Fruit fly (Drosophila melanogaster): Measurements from ENCODE around the gene plh.

- TF ChIP-seq Oli (tag; optimal IDR thresholded peaks at IDR 0.05) (no peak), CG6854 (GFP tag; optimal IDR thresholded peaks at IDR 0.05) (no peak), CG4707 (GFP tag; optimal IDR thresholded peaks at IDR 0.05) (no peak), Lim3 (GFP tag; IDR thresholded peaks at IDR 0.05) (no peak), Usf (GFP tag; optimal IDR thresholded peaks at IDR 0.05) (no peak), h (optimal IDR thresholded peaks at IDR 0.05) (no peak), CG6175 (GFP tag; IDR thresholded peaks at IDR 0.05) (no peak), ham (GFP tag; IDR thresholded peaks at IDR 0.05) (no peak), H2.0 (GFP tag; IDR thresholded peaks at IDR 0.05) (no peak)
Observed at dm6 chr3R:5011908-5012307, 1.1 kb upstream of the plh start.
